Fruit fly (Drosophila melanogaster) whole organism, pupa: ENCODE measurements around the gene sosie.

Experiments
- CG12605 ChIP-seq: fragments of 200-800 bp; sonication (Bioruptor generic); IDR thresholded peaks from 2 replicates; pipeline ENCODE4 v1.3.6; 2022; ENCODE audit warnings: missing biosample characterization, missing genetic modification characterization
- CG13204 ChIP-seq: fragments of 200-800 bp; sonication (Bioruptor generic); optimal IDR thresholded peaks from 2 replicates; lab custom pipeline; 2018; ENCODE audit warnings: missing biosample characterization, mild to moderate bottlenecking, missing genetic modification characterization, moderate library complexity
- CG32121 ChIP-seq: fragments of 200-800 bp; sonication (Bioruptor generic); IDR thresholded peaks from 2 replicates; pipeline ENCODE4 v1.3.6; 2022; ENCODE audit warnings: missing biosample characterization, missing genetic modification characterization
- CG8159 ChIP-seq: fragments of 200-800 bp; sonication (Bioruptor generic); optimal IDR thresholded peaks from 3 replicates; lab custom pipeline; 2018; ENCODE audit warnings: missing biosample characterization, mild to moderate bottlenecking, missing genetic modification characterization, moderate library complexity
- CG8301 ChIP-seq: fragments of 200-800 bp; sonication (Bioruptor generic); optimal IDR thresholded peaks from 2 replicates; lab custom pipeline; 2018; ENCODE audit warnings: missing biosample characterization, mild to moderate bottlenecking, missing genetic modification characterization
- CG9948 ChIP-seq: fragments of 200-800 bp; sonication (Bioruptor generic); optimal IDR thresholded peaks from 2 replicates; lab custom pipeline; 2018; ENCODE audit warnings: missing biosample characterization, mild to moderate bottlenecking, missing genetic modification characterization, moderate library complexity
- D1 ChIP-seq: fragments of 200-800 bp; sonication (Bioruptor generic); optimal IDR thresholded peaks from 2 replicates; lab custom pipeline; 2018; ENCODE audit warnings: missing biosample characterization, mild to moderate bottlenecking, missing genetic modification characterization, moderate library complexity
- EcR ChIP-seq: fragments of 200-800 bp; sonication (Bioruptor generic); optimal IDR thresholded peaks from 3 replicates; lab custom pipeline; 2019; ENCODE audit warnings: missing biosample characterization, missing genetic modification characterization, mild to moderate bottlenecking, moderate library complexity, missing genetic modification reagents
- Ets98B ChIP-seq: fragments of 200-800 bp; sonication (Bioruptor generic); IDR thresholded peaks from 2 replicates; pipeline ENCODE4 v1.3.6; 2022; ENCODE audit warnings: missing biosample characterization, missing genetic modification characterization
- Snoo ChIP-seq: fragments of 200-800 bp; sonication (Bioruptor generic); optimal IDR thresholded peaks from 3 replicates; lab custom pipeline; 2017; ENCODE audit warnings: missing biosample characterization, mild to moderate bottlenecking, missing genetic modification characterization, inconsistent platforms
- fd96Ca ChIP-seq: fragments of 200-800 bp; sonication (Bioruptor generic); IDR thresholded peaks from 3 replicates; pipeline ENCODE4 v1.3.6; 2022; ENCODE audit warnings: missing biosample characterization, missing genetic modification characterization
- gl ChIP-seq: fragments of 200-800 bp; sonication (Bioruptor generic); optimal IDR thresholded peaks from 2 replicates; lab custom pipeline; 2018; ENCODE audit warnings: missing biosample characterization, mild to moderate bottlenecking, missing genetic modification characterization

DNA sequence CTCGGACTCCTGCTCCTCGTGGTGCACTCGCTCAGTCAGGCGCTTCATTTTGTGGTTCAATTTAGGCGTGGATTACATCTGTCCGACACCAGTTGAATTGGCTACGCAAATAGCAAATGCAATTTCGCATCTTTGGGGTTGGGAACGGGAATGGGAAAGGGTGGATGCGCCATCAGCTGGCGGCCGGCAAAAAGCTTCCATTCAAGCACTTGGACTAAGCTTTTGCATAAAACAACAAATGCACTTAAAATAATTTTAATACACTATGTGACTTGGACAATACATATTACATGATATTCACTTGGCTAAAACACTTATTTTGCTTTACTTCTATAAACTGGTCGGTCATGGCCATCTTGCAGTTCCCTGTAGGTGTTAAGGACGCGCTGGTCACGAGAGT is 22.4 kb downstream of the sosie start, which contains the start of gene HDAC11:
- TF ChIP-seq CG8301 (tag; lab: Kevin White, UChicago) = no peak
- no peak for TF ChIP-seq CG12605
- TF ChIP-seq fd96Ca = no peak
- no peak for TF ChIP-seq Ets98B (GFP tag; lab: Robert Waterston, UW)
- no peak for TF ChIP-seq CG9948
- TF ChIP-seq EcR (GFP tag; lab: Kevin White, UChicago) = no peak
- TF ChIP-seq D1 (tag; lab: Kevin White, UChicago) = no peak
- no peak for TF ChIP-seq CG13204 (GFP tag; lab: Kevin White, UChicago)
- TF ChIP-seq CG32121 (GFP tag; lab: Robert Waterston, UW) = 0 out of 2 replicates have a peak, but pooled peaks have one; percentile 27
- TF ChIP-seq gl (tag; lab: Kevin White, UChicago) = no peak
- no peak for TF ChIP-seq CG8159 (tag; lab: Kevin White, UChicago)
- no peak for TF ChIP-seq Snoo (tag; lab: Kevin White, UChicago)
